Fruit fly (Drosophila melanogaster) whole organism, prepupa: ENCODE data around the gene csw.
A peak's percentile ranks its signal among the peaks of the same experiment; 100 is the strongest.

Experiments used
- CG6792 ChIP-seq: fragments of 200-800 bp; sonication (Bioruptor generic); optimal IDR thresholded peaks from 3 replicates; lab custom pipeline; 2016; ENCODE audit warnings: missing biosample characterization, missing genetic modification characterization
- dsx ChIP-seq: fragments of 200-800 bp; optimal IDR thresholded peaks from 3 replicates; lab custom pipeline; 2019; ENCODE audit warnings: missing biosample characterization, mild to moderate bottlenecking, missing genetic modification characterization, moderate library complexity; ENCODE audit not compliant: poor library complexity, severe bottlenecking

dm6 chrX:2121716-2122601 lies 27.9 kb downstream of the csw start:
- peak; percentile 66 for TF ChIP-seq dsx (GFP tag; lab: Kevin White, UChicago)
- TF ChIP-seq CG6792 (GFP tag; lab: Kevin White, UChicago): peak; percentile 73
